Fruit fly (Drosophila melanogaster) whole organism, embryonic: ENCODE results near the gene Idh3a.

ENCODE experiments used
- BEAF-32 ChIP-seq: fragments of 200-800 bp; sonication (Bioruptor generic); optimal IDR thresholded peaks from 3 replicates; lab custom pipeline; 2017; ENCODE audit warnings: missing biosample characterization, missing genetic modification characterization, mild to moderate bottlenecking, moderate library complexity, missing genetic modification reagents
- CG10366 ChIP-seq: fragments of 200-800 bp; sonication (Bioruptor generic); IDR thresholded peaks from 2 replicates; pipeline ENCODE4 v1.3.6; 2022; ENCODE audit warnings: missing biosample characterization, missing genetic modification characterization
- CG12104 ChIP-seq: fragments of 200-800 bp; sonication (Bioruptor generic); optimal IDR thresholded peaks from 3 replicates; lab custom pipeline; 2016; ENCODE audit warnings: missing biosample characterization, missing genetic modification characterization
- CG13287 ChIP-seq: fragments of 200-800 bp; sonication (Bioruptor generic); IDR thresholded peaks from 2 replicates; pipeline ENCODE4 v1.3.6; 2022; ENCODE audit warnings: missing biosample characterization, missing genetic modification characterization; ENCODE audit not compliant: partially characterized antibody
- CG14710 ChIP-seq: fragments of 200-800 bp; sonication (Bioruptor generic); optimal IDR thresholded peaks from 3 replicates; lab custom pipeline; 2019; ENCODE audit warnings: missing biosample characterization, mild to moderate bottlenecking, missing genetic modification characterization, moderate library complexity
- CG14860 ChIP-seq: fragments of 200-800 bp; sonication (Bioruptor generic); IDR thresholded peaks from 3 replicates; pipeline ENCODE4 v1.3.6; 2022; ENCODE audit warnings: missing biosample characterization, missing genetic modification characterization; ENCODE audit not compliant: partially characterized antibody
- CG1603 ChIP-seq: fragments of 200-800 bp; sonication (Bioruptor generic); optimal IDR thresholded peaks from 2 replicates; lab custom pipeline; 2019; ENCODE audit warnings: missing biosample characterization, mild to moderate bottlenecking, missing genetic modification characterization, moderate library complexity
- CG16813 ChIP-seq: fragments of 200-800 bp; sonication (Bioruptor generic); IDR thresholded peaks from 3 replicates; pipeline ENCODE4 v1.3.6; 2022; ENCODE audit warnings: missing biosample characterization, missing genetic modification characterization; ENCODE audit not compliant: partially characterized antibody
- CG17186 ChIP-seq: fragments of 200-800 bp; sonication (Bioruptor generic); optimal IDR thresholded peaks from 3 replicates; lab custom pipeline; 2017; ENCODE audit warnings: missing biosample characterization, missing genetic modification reagents, missing genetic modification characterization
- CG2116 ChIP-seq: fragments of 200-800 bp; sonication (Bioruptor generic); optimal IDR thresholded peaks from 3 replicates; lab custom pipeline; 2018; ENCODE audit warnings: missing biosample characterization, mild to moderate bottlenecking, missing genetic modification characterization
- CG34422 ChIP-seq: fragments of 200-800 bp; sonication (Bioruptor generic); IDR thresholded peaks from 3 replicates; pipeline ENCODE4 v1.3.6; 2022; ENCODE audit warnings: missing biosample characterization, missing genetic modification characterization
- CG42726 ChIP-seq: fragments of 200-800 bp; sonication (Bioruptor generic); IDR thresholded peaks from 2 replicates; pipeline ENCODE4 v1.3.6; 2022; ENCODE audit warnings: missing biosample characterization, missing genetic modification characterization; ENCODE audit not compliant: partially characterized antibody
- CG4854 ChIP-seq: fragments of 200-800 bp; sonication (Bioruptor generic); optimal IDR thresholded peaks from 2 replicates; lab custom pipeline; 2016; ENCODE audit warnings: missing biosample characterization, missing genetic modification characterization, inconsistent platforms
- CG6272 ChIP-seq: fragments of 200-800 bp; sonication (Bioruptor generic); IDR thresholded peaks from 2 replicates; pipeline ENCODE4 v1.3.6; 2022; ENCODE audit warnings: missing biosample characterization, missing genetic modification characterization
- CG6654 ChIP-seq: fragments of 200-800 bp; sonication (Bioruptor generic); optimal IDR thresholded peaks from 2 replicates; lab custom pipeline; 2017; ENCODE audit warnings: missing biosample characterization, mild to moderate bottlenecking, missing genetic modification characterization
- CG8478 ChIP-seq: fragments of >200 bp; optimal IDR thresholded peaks from 2 replicates; lab custom pipeline; 2018
- CG9932 ChIP-seq: fragments of 200-800 bp; sonication (Bioruptor generic); IDR thresholded peaks from 2 replicates; pipeline ENCODE4 v1.3.6; 2022; ENCODE audit warnings: missing biosample characterization, missing genetic modification characterization
- D19A ChIP-seq: fragments of 200-800 bp; optimal IDR thresholded peaks from 3 replicates; lab custom pipeline; 2019; ENCODE audit warnings: missing biosample characterization, mild to moderate bottlenecking, missing genetic modification characterization, moderate library complexity
- Dll ChIP-seq: fragments of 200-800 bp; sonication (Bioruptor generic); IDR thresholded peaks from 4 replicates; pipeline ENCODE4 v1.3.6; 2022; ENCODE audit warnings: missing biosample characterization, missing genetic modification characterization; ENCODE audit not compliant: partially characterized antibody
- Dp ChIP-seq: fragments of 200-800 bp; sonication (Bioruptor generic); optimal IDR thresholded peaks from 2 replicates; lab custom pipeline; 2018; ENCODE audit warnings: missing biosample characterization, mild to moderate bottlenecking, missing genetic modification characterization, moderate library complexity
- Dref ChIP-seq: fragments of 200-800 bp; sonication (Bioruptor generic); IDR thresholded peaks from 2 replicates; pipeline ENCODE4 v1.3.6; 2022; ENCODE audit warnings: missing biosample characterization, missing genetic modification characterization
- ERR ChIP-seq: fragments of 200-800 bp; sonication (Bioruptor generic); optimal IDR thresholded peaks from 2 replicates; lab custom pipeline; 2016; ENCODE audit warnings: missing biosample characterization, missing genetic modification characterization
- HLH4C ChIP-seq: fragments of 200-800 bp; sonication (Bioruptor generic); IDR thresholded peaks from 3 replicates; pipeline ENCODE4 v1.3.6; 2022; ENCODE audit warnings: missing biosample characterization, missing genetic modification characterization; ENCODE audit not compliant: partially characterized antibody
- HmgD ChIP-seq: fragments of 200-800 bp; sonication (Bioruptor generic); optimal IDR thresholded peaks from 3 replicates; lab custom pipeline; 2016; ENCODE audit warnings: missing biosample characterization, missing genetic modification characterization
- MBD-R2 ChIP-seq: fragments of 200-800 bp; sonication (Bioruptor generic); IDR thresholded peaks from 2 replicates; pipeline ENCODE4 v1.3.6; 2022; ENCODE audit warnings: missing biosample characterization, missing genetic modification characterization
- Med ChIP-seq: fragments of 200-800 bp; sonication (Bioruptor generic); peaks from one replicate; lab custom pipeline; 2016; ENCODE audit warnings: missing biosample characterization, missing genetic modification characterization, mild to moderate bottlenecking, inconsistent platforms, moderate library complexity
- Neu2 ChIP-seq: fragments of 200-800 bp; sonication (Bioruptor generic); optimal IDR thresholded peaks from 3 replicates; lab custom pipeline; 2016; ENCODE audit warnings: missing biosample characterization, missing genetic modification characterization, borderline replicate concordance
- Nf-YC ChIP-seq: fragments of 200-800 bp; optimal IDR thresholded peaks from 3 replicates; lab custom pipeline; 2019; ENCODE audit warnings: missing biosample characterization, mild to moderate bottlenecking, missing genetic modification characterization, moderate library complexity
- TFAM ChIP-seq: fragments of 200-800 bp; sonication (Bioruptor generic); optimal IDR thresholded peaks from 2 replicates; lab custom pipeline; 2017; ENCODE audit warnings: missing biosample characterization, missing genetic modification characterization, inconsistent platforms
- Trl ChIP-seq, 3 experiments: fragments of >200 bp in 2 of 3; fragments of 200-800 bp in 1 of 3; sonication (Bioruptor generic) in 1 of 3; optimal IDR thresholded peaks; 2 replicates in 1 of 3; 3 replicates in 2 of 3; lab custom pipeline; 2016 to 2017; ENCODE audit warnings: missing biosample characterization in 1 of 3, missing genetic modification characterization in 1 of 3
- abd-A ChIP-seq: fragments of 200-800 bp; sonication (Bioruptor generic); optimal IDR thresholded peaks from 3 replicates; lab custom pipeline; 2019; ENCODE audit warnings: missing biosample characterization, mild to moderate bottlenecking, missing genetic modification characterization, moderate library complexity
- amos ChIP-seq: fragments of 200-800 bp; sonication (Bioruptor generic); IDR thresholded peaks from 2 replicates; pipeline ENCODE4 v1.3.6; 2022; ENCODE audit warnings: missing biosample characterization, missing genetic modification characterization; ENCODE audit not compliant: partially characterized antibody
- bsh ChIP-seq, 2 experiments: fragments of 200-800 bp; sonication (Bioruptor generic); optimal IDR thresholded peaks; 2 replicates each; lab custom pipeline; 2017 to 2018; ENCODE audit warnings: mild to moderate bottlenecking in 2 of 2, missing biosample characterization in 2 of 2, missing genetic modification characterization in 2 of 2, moderate library complexity in 1 of 2
- ci ChIP-seq: fragments of 200-800 bp; sonication (Bioruptor generic); IDR thresholded peaks from 3 replicates; pipeline ENCODE4 v1.3.6; 2022; ENCODE audit warnings: missing biosample characterization, missing genetic modification characterization
- crp ChIP-seq, 2 experiments: fragments of 200-800 bp; sonication (Bioruptor generic); optimal IDR thresholded peaks; 2 replicates in 1 of 2; 3 replicates in 1 of 2; lab custom pipeline; 2017; ENCODE audit warnings: missing biosample characterization in 2 of 2, missing genetic modification characterization in 2 of 2, mild to moderate bottlenecking in 1 of 2, moderate library complexity in 1 of 2
- dmrt11E ChIP-seq: fragments of 200-800 bp; sonication (Bioruptor generic); optimal IDR thresholded peaks from 3 replicates; lab custom pipeline; 2018; ENCODE audit warnings: missing biosample characterization, mild to moderate bottlenecking, missing genetic modification characterization, moderate library complexity
- exex ChIP-seq: fragments of 200-800 bp; sonication (Bioruptor generic); optimal IDR thresholded peaks from 4 replicates; lab custom pipeline; 2018; ENCODE audit warnings: missing biosample characterization, mild to moderate bottlenecking, missing genetic modification characterization, moderate library complexity
- fd96Cb ChIP-seq: fragments of 200-800 bp; sonication (Bioruptor generic); optimal IDR thresholded peaks from 2 replicates; lab custom pipeline; 2018; ENCODE audit warnings: missing biosample characterization, mild to moderate bottlenecking, missing genetic modification characterization, moderate library complexity
- lbe ChIP-seq: fragments of 200-800 bp; sonication (Bioruptor generic); optimal IDR thresholded peaks from 2 replicates; lab custom pipeline; 2016; ENCODE audit warnings: missing biosample characterization, mild to moderate bottlenecking, missing genetic modification characterization
- lmd ChIP-seq: fragments of 200-800 bp; sonication (Bioruptor generic); IDR thresholded peaks from 2 replicates; pipeline ENCODE4 v1.3.6; 2022; ENCODE audit warnings: missing biosample characterization, missing genetic modification characterization
- mirr ChIP-seq: fragments of 200-800 bp; sonication (Bioruptor generic); optimal IDR thresholded peaks from 3 replicates; lab custom pipeline; 2018; ENCODE audit warnings: missing biosample characterization, mild to moderate bottlenecking, missing genetic modification characterization
- sens ChIP-seq: fragments of 200-800 bp; sonication (Bioruptor generic); peaks from one replicate; lab custom pipeline; 2016; ENCODE audit warnings: missing biosample characterization, missing genetic modification characterization
- slou ChIP-seq: fragments of 200-800 bp; sonication (Bioruptor generic); optimal IDR thresholded peaks from 3 replicates; lab custom pipeline; 2016; ENCODE audit warnings: missing biosample characterization, missing genetic modification characterization
- tgo ChIP-seq: fragments of 200-800 bp; sonication (Bioruptor generic); IDR thresholded peaks from 3 replicates; pipeline ENCODE4 v1.3.6; 2022; ENCODE audit warnings: missing biosample characterization, missing genetic modification characterization
- tna ChIP-seq: fragments of 200-800 bp; sonication (Bioruptor generic); IDR thresholded peaks from 2 replicates; pipeline ENCODE4 v1.3.6; 2022; ENCODE audit warnings: missing biosample characterization, missing genetic modification characterization; ENCODE audit not compliant: partially characterized antibody
- trem ChIP-seq: fragments of 200-800 bp; optimal IDR thresholded peaks from 3 replicates; lab custom pipeline; 2019; ENCODE audit warnings: missing biosample characterization, mild to moderate bottlenecking, missing genetic modification characterization, moderate library complexity
- vvl ChIP-seq: fragments of 200-800 bp; sonication (Bioruptor generic); IDR thresholded peaks from 2 replicates; pipeline ENCODE4 v1.3.6; 2022; ENCODE audit warnings: missing biosample characterization, missing genetic modification characterization
- zfh2 ChIP-seq: fragments of 200-800 bp; sonication (Bioruptor generic); optimal IDR thresholded peaks from 2 replicates; lab custom pipeline; 2016; ENCODE audit warnings: missing biosample characterization, missing genetic modification characterization

Gene Idh3a

dm6 chrX:19496808-19497259, 24.8 kb downstream of the Idh3a start (continued):
- TF ChIP-seq mirr (GFP tag; lab: Kevin White, UChicago) (peak; percentile 77), Trl (optimal IDR thresholded peaks at IDR 0.05; lab: Kevin White, UChicago) (peak; percentile 59 to 84), Trl (GFP tag; optimal IDR thresholded peaks at IDR 0.05; lab: Kevin White, UChicago) (no peak), Dref (peak; percentile 50), exex (tag; lab: Kevin White, UChicago) (peak; percentile 21), D19A (tag; lab: Kevin White, UChicago) (peak; percentile 62), CG1603 (peak; percentile 29), zfh2 (peak; percentile 9), abd-A (peak; percentile 23), CG16813 (GFP tag; lab: Robert Waterston, UW) (peak; percentile 49; the same call in 2 of the 3 replicates), crp (GFP tag; optimal IDR thresholded peaks at IDR 0.05; lab: Kevin White, UChicago) (peak in 1 of 2 experiments; percentile 74), MBD-R2 (peak; percentile 21; the same call in 1 of the 2 replicates), CG42726 (GFP tag; lab: Robert Waterston, UW) (peak; percentile 53; the same call in 1 of the 2 replicates), Nf-YC (tag; lab: Kevin White, UChicago) (peak; percentile 2), HLH4C (GFP tag; lab: Robert Waterston, UW) (peak; percentile 52; the same call in 2 of the 3 replicates), CG2116 (GFP tag; lab: Kevin White, UChicago) (peak; percentile 97), lbe (GFP tag; lab: Kevin White, UChicago) (peak; percentile 71), sens (peak; percentile 82), vvl (GFP tag; lab: Robert Waterston, UW) (peak; percentile 57), Dp (GFP tag; lab: Kevin White, UChicago) (peak; percentile 23), lmd (GFP tag; lab: Robert Waterston, UW) (no peak), CG9932 (no peak; the same call in 1 of the 2 replicates), fd96Cb (no peak), trem (tag; lab: Kevin White, UChicago) (no peak), ci (peak; percentile 57), slou (GFP tag; lab: Kevin White, UChicago) (no peak), CG14860 (GFP tag; lab: Robert Waterston, UW) (0 out of 3 replicates have a peak, but pooled peaks have one; percentile 32), ERR (GFP tag; lab: Kevin White, UChicago) (peak; percentile 1), CG17186 (GFP tag; lab: Kevin White, UChicago) (peak; percentile 33), CG8478 (peak; percentile 91), CG10366 (GFP tag; lab: Robert Waterston, UW) (no peak), tgo (GFP tag; lab: Robert Waterston, UW) (no peak), TFAM (GFP tag; lab: Kevin White, UChicago) (no peak), Dll (GFP tag; lab: Robert Waterston, UW) (peak; percentile 77), CG4854 (GFP tag; lab: Kevin White, UChicago) (no peak), HmgD (GFP tag; lab: Kevin White, UChicago) (peak; percentile 26), Med (GFP tag; lab: Kevin White, UChicago) (peak; percentile 86), bsh (GFP tag; optimal IDR thresholded peaks at IDR 0.05; lab: Kevin White, UChicago) (peak in 1 of 2 experiments; percentile 4), Neu2 (GFP tag; lab: Kevin White, UChicago) (no peak), CG12104 (GFP tag; lab: Kevin White, UChicago) (no peak), dmrt11E (tag; lab: Kevin White, UChicago) (no peak), CG14710 (tag; lab: Kevin White, UChicago) (peak; percentile 11), CG6272 (GFP tag; lab: Robert Waterston, UW) (no peak), CG34422 (GFP tag; lab: Robert Waterston, UW) (peak; percentile 8; the same call in 1 of the 3 replicates), CG6654 (GFP tag; lab: Kevin White, UChicago) (no peak), CG13287 (GFP tag; lab: Robert Waterston, UW) (peak; percentile 86), tna (GFP tag; lab: Robert Waterston, UW) (no peak), amos (GFP tag; lab: Robert Waterston, UW) (peak; percentile 78; the same call in 1 of the 2 replicates), BEAF-32 (GFP tag; lab: Kevin White, UChicago) (peak; percentile 76)
